Fruit fly (Drosophila melanogaster): ENCODE results near the gene CG8135.

Gene CG8135

dm6 chr3R:9376789-9377188 is 27.4 kb upstream of the CG8135 start:
- TF ChIP-seq Mnt (GFP tag; optimal IDR thresholded peaks at IDR 0.05) (no peak), cnc (optimal IDR thresholded peaks at IDR 0.05) (no peak), Clk (GFP tag; optimal IDR thresholded peaks at IDR 0.05) (no peak), bab1 (GFP tag; optimal IDR thresholded peaks at IDR 0.05) (no peak), CG12768 (GFP tag; optimal IDR thresholded peaks at IDR 0.05) (no peak), CG7045 (GFP tag; optimal IDR thresholded peaks at IDR 0.05) (no peak), Crg-1 (GFP tag; optimal IDR thresholded peaks at IDR 0.05) (no peak), CG11617 (GFP tag; optimal IDR thresholded peaks at IDR 0.05) (no peak), CG33017 (tag; optimal IDR thresholded peaks at IDR 0.05) (no peak), pad (GFP tag; optimal IDR thresholded peaks at IDR 0.05) (no peak), CG1620 (GFP tag; optimal IDR thresholded peaks at IDR 0.05) (no peak), CG14711 (tag; optimal IDR thresholded peaks at IDR 0.05) (no peak)

DNA sequence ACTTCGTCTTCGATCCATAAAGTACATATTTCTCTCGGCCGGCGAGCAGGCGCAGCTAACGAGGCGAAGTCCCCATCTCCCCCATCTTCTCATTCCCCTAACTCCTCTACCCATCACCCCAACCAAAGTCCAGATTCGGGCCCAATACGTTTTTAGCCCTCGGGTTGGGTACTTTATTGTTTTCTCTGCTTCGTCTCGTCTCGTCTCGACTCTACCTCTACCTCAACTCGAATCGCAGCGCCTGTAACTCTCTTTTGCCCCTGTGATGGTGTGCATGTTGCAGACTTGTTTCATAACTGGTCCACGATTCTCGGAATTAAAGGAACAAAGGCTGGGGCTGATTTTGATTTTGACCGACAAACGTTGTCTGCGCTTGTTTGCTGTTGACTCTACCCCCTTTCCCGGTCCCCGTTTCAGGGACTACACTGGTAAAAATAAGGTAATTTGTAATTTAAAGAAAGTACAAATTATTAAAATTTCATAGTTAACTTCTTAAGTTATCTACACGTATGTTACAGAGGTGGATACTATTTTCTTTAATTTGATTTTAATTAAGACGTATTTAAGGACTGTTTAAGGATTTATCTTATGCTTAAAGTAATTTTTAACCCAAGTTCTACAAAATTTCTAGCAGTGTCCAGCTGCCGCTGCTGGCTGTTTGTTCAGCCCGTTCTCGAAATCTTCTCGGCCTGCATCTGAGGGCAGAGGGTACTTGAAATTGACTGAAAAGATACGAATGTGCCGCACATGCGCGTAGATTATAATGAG is 25.4 kb upstream of the CG8135 start:
- TF ChIP-seq CG7101 (tag; optimal IDR thresholded peaks at IDR 0.05) (no peak), CG1620 (GFP tag; optimal IDR thresholded peaks at IDR 0.05) (no peak), toe (GFP tag; optimal IDR thresholded peaks at IDR 0.05) (no peak), CG5204 (GFP tag; optimal IDR thresholded peaks at IDR 0.05) (no peak), cnc (optimal IDR thresholded peaks at IDR 0.05) (no peak), ovo (GFP tag; optimal IDR thresholded peaks at IDR 0.05) (no peak), CG14711 (tag; optimal IDR thresholded peaks at IDR 0.05) (no peak), kay (GFP tag; ENCODE audit: borderline replicate concordance) (no peak), CG33017 (tag; optimal IDR thresholded peaks at IDR 0.05) (no peak), pad (GFP tag; optimal IDR thresholded peaks at IDR 0.05) (no peak), CG11617 (GFP tag; optimal IDR thresholded peaks at IDR 0.05) (no peak), cic (GFP tag; optimal IDR thresholded peaks at IDR 0.05) (no peak), Mnt (GFP tag; optimal IDR thresholded peaks at IDR 0.05) (no peak), Clk (GFP tag; optimal IDR thresholded peaks at IDR 0.05) (no peak), Hr96 (GFP tag; optimal IDR thresholded peaks at IDR 0.05) (no peak), tj (GFP tag; optimal IDR thresholded peaks at IDR 0.05) (no peak), CG7045 (GFP tag; optimal IDR thresholded peaks at IDR 0.05) (no peak), Crg-1 (GFP tag; optimal IDR thresholded peaks at IDR 0.05) (no peak)

DNA sequence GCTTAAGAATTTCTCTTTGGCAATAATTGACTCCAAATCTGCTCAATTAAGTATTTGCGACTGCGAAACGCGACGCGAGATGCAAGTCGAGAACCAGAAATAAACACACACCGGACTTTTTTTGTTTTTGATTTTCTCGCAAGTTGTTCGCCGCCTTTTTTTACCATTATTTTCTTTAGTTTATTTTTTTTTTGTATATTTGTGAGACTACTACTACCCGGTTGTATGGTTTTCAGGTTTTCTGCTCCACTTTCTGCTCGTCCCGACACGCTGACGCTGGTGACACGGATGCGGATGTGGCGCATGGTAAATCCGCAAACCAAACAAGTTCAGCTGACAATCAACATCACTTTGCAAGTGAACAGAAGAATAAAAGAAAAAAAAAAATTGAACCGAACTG is 23.2 kb upstream of the CG8135 start:
- TF ChIP-seq CG12768 (GFP tag; optimal IDR thresholded peaks at IDR 0.05), result no peak
- no peak for TF ChIP-seq Crg-1 (GFP tag; optimal IDR thresholded peaks at IDR 0.05)
- TF ChIP-seq CG1620 (GFP tag; optimal IDR thresholded peaks at IDR 0.05), result no peak
- no peak for TF ChIP-seq Hr96 (GFP tag; optimal IDR thresholded peaks at IDR 0.05)
- TF ChIP-seq ovo (GFP tag; optimal IDR thresholded peaks at IDR 0.05), result no peak

- TF ChIP-seq CG7045 (GFP tag; optimal IDR thresholded peaks at IDR 0.05) (no peak), bab1 (GFP tag; optimal IDR thresholded peaks at IDR 0.05) (no peak), kay (GFP tag; ENCODE audit: borderline replicate concordance) (no peak), Clk (GFP tag; optimal IDR thresholded peaks at IDR 0.05) (no peak), CG5204 (GFP tag; optimal IDR thresholded peaks at IDR 0.05) (no peak)
Measured at dm6 chr3R:9385987-9386386, 18.2 kb upstream of the CG8135 start.

DNA sequence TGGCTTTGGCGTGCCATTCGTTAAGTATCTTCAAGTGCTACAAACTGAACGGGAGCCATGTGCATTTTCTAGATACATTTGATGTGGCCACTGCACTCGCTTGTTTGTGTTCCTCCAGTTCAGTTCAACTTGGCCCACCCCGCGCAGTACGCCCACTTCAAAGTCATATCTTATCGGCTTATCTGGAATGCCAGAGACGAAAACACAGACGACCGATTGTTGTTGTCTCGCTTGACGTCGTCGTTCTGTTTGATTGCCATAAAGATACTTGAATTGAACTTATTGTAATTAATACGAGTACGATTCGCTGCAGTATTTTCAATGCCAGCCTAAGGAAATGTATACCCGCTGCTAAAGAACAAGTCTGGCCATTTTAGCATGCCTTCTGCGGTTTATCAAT is 16.6 kb upstream of the CG8135 start:
- no peak for TF ChIP-seq Crg-1 (GFP tag; optimal IDR thresholded peaks at IDR 0.05)
- peak; percentile 46 for TF ChIP-seq Mnt (GFP tag; optimal IDR thresholded peaks at IDR 0.05)
- TF ChIP-seq cic (GFP tag; optimal IDR thresholded peaks at IDR 0.05), result peak; percentile 79

DNA sequence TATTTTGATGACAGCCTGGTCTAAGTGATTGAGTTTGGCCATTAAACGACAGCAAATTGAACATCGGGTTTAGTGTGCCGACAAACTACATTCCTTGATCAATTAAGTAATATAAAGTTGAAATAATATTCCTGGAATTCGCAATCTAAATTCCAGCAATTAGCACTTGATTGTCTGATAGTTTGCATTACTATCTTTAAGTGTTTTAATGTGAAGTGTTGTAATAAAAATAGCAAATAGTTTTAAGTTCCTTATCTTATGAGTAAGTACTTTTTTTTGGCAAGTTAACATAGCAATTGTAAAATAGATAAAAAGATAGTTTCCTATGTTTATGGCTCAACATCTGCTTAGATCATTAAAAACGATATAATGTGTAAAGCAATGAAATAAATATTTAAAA is 15.9 kb upstream of the CG8135 start:
- TF ChIP-seq Crg-1 (GFP tag; optimal IDR thresholded peaks at IDR 0.05), result no peak
- peak; percentile 50 for TF ChIP-seq kay (GFP tag; ENCODE audit: borderline replicate concordance)

DNA sequence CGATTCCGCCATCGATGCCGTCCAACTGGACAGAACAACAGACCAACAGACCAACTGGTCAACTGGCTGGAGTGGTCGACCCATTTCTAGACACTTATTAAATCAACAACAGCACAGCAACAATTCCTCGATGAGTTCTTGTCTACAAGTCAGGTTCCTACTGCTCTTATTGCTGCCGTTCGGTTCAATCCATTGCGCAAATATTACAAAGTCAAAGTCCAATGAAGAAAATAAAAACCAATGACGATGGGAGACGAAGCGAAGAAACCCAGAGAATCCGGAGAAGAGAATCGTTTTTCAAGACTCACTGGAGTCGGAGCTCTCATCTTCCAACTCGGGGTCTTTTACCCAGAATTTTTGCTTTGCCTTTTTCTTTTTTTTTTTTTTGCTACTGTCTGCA is 15.2 kb upstream of the CG8135 start:
- TF ChIP-seq bab1 (GFP tag; optimal IDR thresholded peaks at IDR 0.05) (no peak), CG12768 (GFP tag; optimal IDR thresholded peaks at IDR 0.05) (no peak), Clk (GFP tag; optimal IDR thresholded peaks at IDR 0.05) (no peak), CG5204 (GFP tag; optimal IDR thresholded peaks at IDR 0.05) (no peak), Crg-1 (GFP tag; optimal IDR thresholded peaks at IDR 0.05) (no peak), tj (GFP tag; optimal IDR thresholded peaks at IDR 0.05) (peak; percentile 59)

DNA sequence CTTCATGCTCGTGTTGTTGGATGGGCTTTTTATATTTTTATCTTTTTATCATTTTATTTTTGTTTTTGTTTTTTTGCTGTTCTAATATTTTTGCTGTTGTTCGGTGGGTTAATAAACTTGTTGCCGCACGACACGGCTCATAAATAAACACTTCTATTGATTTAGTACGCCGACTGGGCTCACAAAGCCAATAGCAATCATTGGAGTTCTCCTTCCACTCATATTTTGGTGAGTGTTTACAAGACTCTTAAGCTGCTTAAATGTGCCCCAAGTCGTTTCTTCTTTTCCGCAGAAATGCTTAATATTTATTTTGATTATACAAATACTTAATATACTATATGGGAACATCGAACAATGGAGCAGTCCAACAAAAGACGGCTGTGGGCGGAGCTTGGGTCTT is 14.0 kb upstream of the CG8135 start:
- TF ChIP-seq ovo (GFP tag; optimal IDR thresholded peaks at IDR 0.05), result no peak
- TF ChIP-seq bab1 (GFP tag; optimal IDR thresholded peaks at IDR 0.05), result no peak
- TF ChIP-seq toe (GFP tag; optimal IDR thresholded peaks at IDR 0.05), result no peak
- TF ChIP-seq tj (GFP tag; optimal IDR thresholded peaks at IDR 0.05), result no peak
- no peak for TF ChIP-seq Mnt (GFP tag; optimal IDR thresholded peaks at IDR 0.05)
- no peak for TF ChIP-seq CG12768 (GFP tag; optimal IDR thresholded peaks at IDR 0.05)
- no peak for TF ChIP-seq CG7045 (GFP tag; optimal IDR thresholded peaks at IDR 0.05)
- no peak for TF ChIP-seq Crg-1 (GFP tag; optimal IDR thresholded peaks at IDR 0.05)
- TF ChIP-seq CG7101 (tag; optimal IDR thresholded peaks at IDR 0.05), result no peak
- no peak for TF ChIP-seq CG14711 (tag; optimal IDR thresholded peaks at IDR 0.05)
- no peak for TF ChIP-seq CG1620 (GFP tag; optimal IDR thresholded peaks at IDR 0.05)
- no peak for TF ChIP-seq CG33017 (tag; optimal IDR thresholded peaks at IDR 0.05)
- no peak for TF ChIP-seq kay (GFP tag; ENCODE audit: borderline replicate concordance)
- TF ChIP-seq Clk (GFP tag; optimal IDR thresholded peaks at IDR 0.05), result no peak
- no peak for TF ChIP-seq CG11617 (GFP tag; optimal IDR thresholded peaks at IDR 0.05)
- TF ChIP-seq cic (GFP tag; optimal IDR thresholded peaks at IDR 0.05), result no peak

All from whole organism, adult.